Worm (Caenorhabditis elegans) whole organism, L2 larva: Measurements from ENCODE around the gene phf-34.

Source experiments
- F13H6.1 ChIP-seq: sonication (generic microtip); optimal IDR thresholded peaks from 2 replicates; lab custom pipeline; 2016; ENCODE audit warnings: missing genetic modification characterization, missing compliant biosample characterization
- R02D3.7 ChIP-seq: fragments of 150-350 bp; optimal IDR thresholded peaks from 2 replicates; lab custom pipeline; 2014; ENCODE audit warnings: missing biosample characterization, missing genetic modification characterization
- aly-2 ChIP-seq: fragments of 150-350 bp; optimal IDR thresholded peaks from 2 replicates; lab custom pipeline; 2014; ENCODE audit warnings: missing biosample characterization, missing genetic modification characterization
- ama-1 ChIP-seq: fragments of 150-350 bp; optimal IDR thresholded peaks from 2 replicates; lab custom pipeline; 2018; ENCODE audit warnings: inconsistent platforms
- fos-1 ChIP-seq: fragments of 150-350 bp; optimal IDR thresholded peaks from 2 replicates; lab custom pipeline; 2014; ENCODE audit warnings: missing biosample characterization, missing genetic modification characterization
- nhr-21 ChIP-seq: fragments of 150-350 bp; optimal IDR thresholded peaks from 2 replicates; lab custom pipeline; 2014; ENCODE audit warnings: missing biosample characterization, missing genetic modification characterization
- unc-39 ChIP-seq: fragments of 150-350 bp; optimal IDR thresholded peaks from 2 replicates; lab custom pipeline; 2014; ENCODE audit warnings: missing biosample characterization, missing genetic modification characterization
- unc-62 ChIP-seq: fragments of 150-350 bp; optimal IDR thresholded peaks from 2 replicates; lab custom pipeline; 2014; ENCODE audit warnings: missing biosample characterization, missing genetic modification reagents, missing genetic modification characterization
- zag-1 ChIP-seq: fragments of 150-350 bp; optimal IDR thresholded peaks from 2 replicates; lab custom pipeline; 2014; ENCODE audit warnings: missing biosample characterization, missing genetic modification characterization
- ztf-11 ChIP-seq: sonication (generic microtip); optimal IDR thresholded peaks from 2 replicates; lab custom pipeline; 2017; ENCODE audit warnings: missing biosample characterization, missing genetic modification characterization

DNA sequence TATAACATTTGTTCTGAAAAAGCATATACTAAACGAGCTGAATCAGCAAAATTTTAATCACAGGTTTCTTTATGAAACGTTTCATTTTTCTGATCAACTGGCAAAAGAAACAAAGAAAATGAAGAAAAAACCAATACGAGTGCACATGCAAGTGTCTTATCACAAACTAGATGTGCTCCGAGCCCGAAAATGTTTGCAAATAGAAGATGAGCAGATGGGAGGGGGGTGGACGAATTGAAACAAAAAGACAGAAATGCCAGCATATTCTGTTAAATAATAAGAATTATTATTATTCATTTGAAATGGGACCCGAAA, 34.7 kb upstream of the phf-34 start:
- TF ChIP-seq nhr-21 (tag; lab: Kevin White, UChicago), result no peak
- TF ChIP-seq ama-1 (lab: Kevin White, UChicago), result no peak
- peak; percentile 79 for TF ChIP-seq fos-1 (tag; lab: Kevin White, UChicago)
- TF ChIP-seq zag-1 (tag; lab: Kevin White, UChicago), result no peak
- TF ChIP-seq F13H6.1 (tag; lab: Kevin White, UChicago), result no peak
- TF ChIP-seq ztf-11, result no peak
- no peak for TF ChIP-seq unc-39 (tag; lab: Kevin White, UChicago)
- no peak for TF ChIP-seq aly-2 (tag; lab: Kevin White, UChicago)
- TF ChIP-seq R02D3.7 (tag; lab: Kevin White, UChicago), result no peak
- no peak for TF ChIP-seq unc-62 (GFP tag; lab: Kevin White, UChicago)
